Worm (Caenorhabditis elegans) whole organism, L4 larva: ENCODE measurements around the gene btb-19.
A peak's percentile ranks its signal among the peaks of the same experiment; 100 is the strongest.

Source experiments
- D1046.2 ChIP-seq: fragments of 200-800 bp; sonication (Bioruptor generic); IDR thresholded peaks from 2 replicates; pipeline ENCODE4 v1.3.6; 2022; ENCODE audit warnings: missing genetic modification characterization, missing compliant biosample characterization
- F10B5.3 ChIP-seq: sonication (generic microtip); optimal IDR thresholded peaks from 2 replicates; lab custom pipeline; 2016; ENCODE audit warnings: mild to moderate bottlenecking, missing genetic modification characterization, missing compliant biosample characterization
- F44E2.7 ChIP-seq: fragments of 200-800 bp; sonication (Bioruptor generic); IDR thresholded peaks from 2 replicates; pipeline ENCODE4 v2.1.2; 2022; ENCODE audit warnings: missing genetic modification characterization, missing compliant biosample characterization
- F49E8.2 ChIP-seq: sonication (generic microtip); optimal IDR thresholded peaks from 2 replicates; lab custom pipeline; 2016; ENCODE audit warnings: missing compliant biosample characterization, mild to moderate bottlenecking, missing genetic modification characterization, borderline replicate concordance
- T26A8.4 ChIP-seq: fragments of 200-800 bp; sonication (Bioruptor generic); IDR thresholded peaks from 2 replicates; pipeline ENCODE4 v1.3.6; 2022; ENCODE audit warnings: missing genetic modification characterization, missing compliant biosample characterization
- Y105C5A.15 ChIP-seq: fragments of 200-800 bp; sonication (Bioruptor generic); IDR thresholded peaks from 2 replicates; pipeline ENCODE4 v1.3.6; 2022; ENCODE audit warnings: missing genetic modification characterization, missing compliant biosample characterization
- Y48G9A.11 ChIP-seq: fragments of 200-800 bp; sonication (Bioruptor generic); IDR thresholded peaks from 2 replicates; pipeline ENCODE4 v1.3.6; 2022; ENCODE audit warnings: missing genetic modification reagents, missing genetic modification characterization, missing compliant biosample characterization
- Y75B8A.6 ChIP-seq: fragments of 200-800 bp; sonication (Bioruptor generic); IDR thresholded peaks from 2 replicates; pipeline ENCODE4 v1.3.6; 2022; ENCODE audit warnings: missing genetic modification reagents, missing genetic modification characterization, missing compliant biosample characterization
- ZK337.2 ChIP-seq: fragments of 200-800 bp; sonication (Bioruptor generic); IDR thresholded peaks from 2 replicates; pipeline ENCODE4 v1.3.6; 2022; ENCODE audit warnings: missing genetic modification reagents, missing genetic modification characterization, missing compliant biosample characterization
- aha-1 ChIP-seq: fragments of 150-350 bp; peaks from one replicate; lab custom pipeline; 2014; ENCODE audit warnings: missing biosample characterization, missing genetic modification characterization
- attf-4 ChIP-seq: sonication (generic microtip); optimal IDR thresholded peaks from 3 replicates; lab custom pipeline; 2017; ENCODE audit warnings: missing biosample characterization, missing genetic modification characterization
- ceh-20 ChIP-seq: fragments of 200-800 bp; sonication (Bioruptor generic); IDR thresholded peaks from 2 replicates; pipeline ENCODE4 v1.3.6; 2022; ENCODE audit warnings: missing genetic modification reagents, missing genetic modification characterization, missing compliant biosample characterization
- ceh-28 ChIP-seq: fragments of 150-350 bp; optimal IDR thresholded peaks from 2 replicates; lab custom pipeline; 2014; ENCODE audit warnings: missing biosample characterization, missing genetic modification reagents, missing genetic modification characterization
- ceh-44 ChIP-seq: fragments of 200-800 bp; sonication (Bioruptor generic); IDR thresholded peaks from 2 replicates; pipeline ENCODE4 v1.3.6; 2022; ENCODE audit warnings: missing genetic modification reagents, missing genetic modification characterization, missing compliant biosample characterization
- ces-1 ChIP-seq: fragments of 150-350 bp; sonication (generic microtip); optimal IDR thresholded peaks from 4 replicates; lab custom pipeline; 2014; ENCODE audit warnings: missing biosample characterization, missing genetic modification reagents, missing genetic modification characterization
- ctbp-1 ChIP-seq: fragments of 200-800 bp; sonication (Bioruptor generic); IDR thresholded peaks from 2 replicates; pipeline ENCODE4 v1.3.6; 2022; ENCODE audit warnings: missing genetic modification reagents, missing genetic modification characterization, missing compliant biosample characterization
- daf-16 ChIP-seq, 3 experiments: sonication (generic microtip); optimal IDR thresholded peaks; 2 replicates each; lab custom pipeline; 2016 to 2017; ENCODE audit warnings: missing genetic modification characterization in 3 of 3, missing genetic modification reagents in 3 of 3, mild to moderate bottlenecking in 2 of 3, missing compliant biosample characterization in 2 of 3, missing biosample characterization in 1 of 3, moderate library complexity in 1 of 3
- daf-8 ChIP-seq: fragments of 200-800 bp; sonication (Bioruptor generic); IDR thresholded peaks from 2 replicates; pipeline ENCODE4 v1.3.6; 2022; ENCODE audit warnings: missing genetic modification characterization, missing compliant biosample characterization
- dmd-6 ChIP-seq: fragments of 200-800 bp; sonication (Bioruptor generic); IDR thresholded peaks from 2 replicates; pipeline ENCODE4 v1.3.6; 2022; ENCODE audit warnings: missing genetic modification reagents, missing genetic modification characterization, missing compliant biosample characterization
- dmd-9 ChIP-seq: fragments of 200-800 bp; sonication (Bioruptor generic); IDR thresholded peaks from 2 replicates; pipeline ENCODE4 v1.3.6; 2022; ENCODE audit warnings: missing genetic modification reagents, missing genetic modification characterization, missing compliant biosample characterization
- duxl-1 ChIP-seq: sonication (generic microtip); optimal IDR thresholded peaks from 2 replicates; lab custom pipeline; 2016; ENCODE audit warnings: mild to moderate bottlenecking, missing genetic modification characterization, moderate library complexity, missing compliant biosample characterization; ENCODE audit not compliant: poor library complexity
- dve-1 ChIP-seq: sonication (generic microtip); optimal IDR thresholded peaks from 2 replicates; lab custom pipeline; 2017; ENCODE audit warnings: antibody characterized with exemption, mild to moderate bottlenecking, missing genetic modification characterization, missing compliant biosample characterization; ENCODE audit not compliant: insufficient read depth
- hlh-30 ChIP-seq: sonication (generic microtip); optimal IDR thresholded peaks from 2 replicates; lab custom pipeline; 2017; ENCODE audit warnings: antibody characterized with exemption, mild to moderate bottlenecking, missing genetic modification characterization, missing compliant biosample characterization; ENCODE audit not compliant: insufficient read depth
- hmg-1.1 ChIP-seq: fragments of 200-800 bp; sonication (Bioruptor generic); IDR thresholded peaks from 2 replicates; pipeline ENCODE4 v1.3.6; 2022; ENCODE audit warnings: missing genetic modification reagents, missing genetic modification characterization, missing compliant biosample characterization
- jun-1 ChIP-seq: fragments of 150-350 bp; optimal IDR thresholded peaks from 2 replicates; lab custom pipeline; 2014; ENCODE audit warnings: missing biosample characterization, missing genetic modification reagents, missing genetic modification characterization
- lim-7 ChIP-seq: fragments of 200-800 bp; sonication (Bioruptor generic); IDR thresholded peaks from 2 replicates; pipeline ENCODE4 v1.3.6; 2022; ENCODE audit warnings: missing genetic modification characterization, missing compliant biosample characterization
- lin-1 ChIP-seq: fragments of 200-800 bp; sonication (Bioruptor generic); IDR thresholded peaks from 2 replicates; pipeline ENCODE4 v1.3.6; 2022; ENCODE audit warnings: missing genetic modification reagents, missing genetic modification characterization, missing compliant biosample characterization
- lin-38 ChIP-seq: fragments of 200-800 bp; sonication (Bioruptor generic); IDR thresholded peaks from 2 replicates; pipeline ENCODE4 v1.3.6; 2022; ENCODE audit warnings: missing genetic modification reagents, missing genetic modification characterization, missing compliant biosample characterization
- lin-39 ChIP-seq: fragments of 150-350 bp; optimal IDR thresholded peaks from 2 replicates; lab custom pipeline; 2014; ENCODE audit warnings: missing biosample characterization, missing genetic modification reagents, missing genetic modification characterization
- lsy-2 ChIP-seq, 2 experiments: fragments of 150-350 bp in 1 of 2; sonication (generic microtip) in 1 of 2; optimal IDR thresholded peaks; 2 replicates each; lab custom pipeline; 2014 to 2017; ENCODE audit warnings: missing biosample characterization in 2 of 2, missing genetic modification characterization in 2 of 2
- madf-5 ChIP-seq, 2 experiments: fragments of 200-800 bp; sonication (Bioruptor generic); IDR thresholded peaks; 2 replicates each; pipeline ENCODE4 v1.3.6; 2022; ENCODE audit warnings: missing compliant biosample characterization in 2 of 2, missing genetic modification characterization in 2 of 2
- madf-9 ChIP-seq: fragments of 200-800 bp; sonication (Bioruptor generic); conservative IDR thresholded peaks from 2 replicates; pipeline ENCODE4 v1.3.6; 2022; ENCODE audit warnings: missing genetic modification reagents, missing genetic modification characterization, missing compliant biosample characterization
- mep-1 ChIP-seq: fragments of 150-350 bp; sonication (generic microtip); optimal IDR thresholded peaks from 3 replicates; lab custom pipeline; 2014; ENCODE audit warnings: missing biosample characterization, missing genetic modification characterization
- mes-2 ChIP-seq: sonication (generic microtip); optimal IDR thresholded peaks from 2 replicates; lab custom pipeline; 2016; ENCODE audit warnings: missing genotype, mild to moderate bottlenecking, missing genetic modification characterization, missing compliant biosample characterization; ENCODE audit not compliant: poor library complexity, severe bottlenecking
- nhr-102 ChIP-seq: sonication (generic microtip); optimal IDR thresholded peaks from 2 replicates; lab custom pipeline; 2016; ENCODE audit warnings: mild to moderate bottlenecking, missing genetic modification characterization, moderate library complexity, missing compliant biosample characterization
- nhr-28 ChIP-seq: fragments of 150-350 bp; optimal IDR thresholded peaks from 2 replicates; lab custom pipeline; 2014; ENCODE audit warnings: missing biosample characterization, missing genetic modification characterization
- nhr-48 ChIP-seq: sonication (generic microtip); optimal IDR thresholded peaks from 2 replicates; lab custom pipeline; 2016; ENCODE audit warnings: mild to moderate bottlenecking, missing genetic modification characterization, missing compliant biosample characterization
- nhr-6 ChIP-seq: fragments of 150-350 bp; optimal IDR thresholded peaks from 2 replicates; lab custom pipeline; 2014; ENCODE audit warnings: missing biosample characterization, missing genetic modification characterization
- nhr-77 ChIP-seq: fragments of 150-350 bp; optimal IDR thresholded peaks from 2 replicates; lab custom pipeline; 2014; ENCODE audit warnings: missing biosample characterization, missing genetic modification characterization
- php-3 ChIP-seq: fragments of 200-800 bp; sonication (Bioruptor generic); IDR thresholded peaks from 2 replicates; pipeline ENCODE4 v1.3.6; 2022; ENCODE audit warnings: missing genetic modification reagents, missing genetic modification characterization, missing compliant biosample characterization
- rbr-2 ChIP-seq: sonication (generic microtip); optimal IDR thresholded peaks from 2 replicates; lab custom pipeline; 2016; ENCODE audit warnings: missing genotype, missing genetic modification characterization, missing compliant biosample characterization
- set-16 ChIP-seq: fragments of 200-800 bp; sonication (Bioruptor generic); IDR thresholded peaks from 2 replicates; pipeline ENCODE4 v1.3.6; 2022; ENCODE audit warnings: missing genetic modification reagents, missing genetic modification characterization, missing compliant biosample characterization
- snpc-1.2 ChIP-seq: fragments of 200-800 bp; sonication (Bioruptor generic); IDR thresholded peaks from 2 replicates; pipeline ENCODE4 v1.3.6; 2022; ENCODE audit warnings: missing genetic modification reagents, missing genetic modification characterization, missing compliant biosample characterization
- spr-1 ChIP-seq: sonication (generic microtip); optimal IDR thresholded peaks from 2 replicates; lab custom pipeline; 2016; ENCODE audit warnings: mild to moderate bottlenecking, missing genetic modification characterization, missing compliant biosample characterization
- spr-3 ChIP-seq: fragments of 200-800 bp; sonication (Bioruptor generic); optimal IDR thresholded peaks from 2 replicates; lab custom pipeline; 2018; ENCODE audit warnings: mild to moderate bottlenecking, missing genetic modification characterization, missing compliant biosample characterization
- unc-130 ChIP-seq: sonication (generic microtip); optimal IDR thresholded peaks from 2 replicates; lab custom pipeline; 2016; ENCODE audit warnings: missing genetic modification reagents, missing genetic modification characterization, missing compliant biosample characterization
- unc-62 ChIP-seq, 3 experiments: fragments of 150-350 bp in 1 of 3; sonication (generic microtip); optimal IDR thresholded peaks in 2 of 3; peaks in 1 of 3; 1 replicate in 1 of 3; 2 replicates in 2 of 3; lab custom pipeline; 2014 to 2017; ENCODE audit warnings: missing biosample characterization in 3 of 3, missing genetic modification characterization in 3 of 3, missing genetic modification reagents in 3 of 3, missing genotype in 1 of 3
- vab-7 ChIP-seq: fragments of 200-800 bp; sonication (Bioruptor generic); IDR thresholded peaks from 2 replicates; pipeline ENCODE4 v1.3.6; 2022; ENCODE audit warnings: missing genetic modification reagents, missing genetic modification characterization, missing compliant biosample characterization
- ztf-11 ChIP-seq: fragments of 150-350 bp; optimal IDR thresholded peaks from 2 replicates; lab custom pipeline; 2014; ENCODE audit warnings: missing biosample characterization, missing genetic modification characterization

btb-19 gene

ce11 chrII:14474700-14475099, 47.2 kb downstream of the btb-19 start:
- TF ChIP-seq lin-1 (GFP tag; lab: Robert Waterston, UW) (no peak), ZK337.2 (GFP tag; lab: Robert Waterston, UW) (peak; percentile 6; the same call in 1 of the 2 replicates), dmd-9 (GFP tag; lab: Robert Waterston, UW) (no peak), daf-8 (GFP tag; lab: Robert Waterston, UW) (no peak), ceh-28 (tag; lab: Kevin White, UChicago) (no peak), daf-16 (GFP tag; optimal IDR thresholded peaks at IDR 0.05; lab: Kevin White, UChicago) (no peak), daf-16 (tag; optimal IDR thresholded peaks at IDR 0.05; lab: Kevin White, UChicago) (peak; percentile 64), spr-3 (GFP tag; lab: Kevin White, UChicago) (no peak), nhr-77 (tag; lab: Kevin White, UChicago) (peak; percentile 58), mep-1 (tag; lab: Kevin White, UChicago) (peak; percentile 28), snpc-1.2 (GFP tag; lab: Robert Waterston, UW) (no peak), lin-38 (GFP tag; lab: Robert Waterston, UW) (peak; percentile 49; the same call in 1 of the 2 replicates), ceh-20 (no peak), set-16 (no peak), ces-1 (GFP tag; lab: Kevin White, UChicago) (no peak), hmg-1.1 (peak; percentile 51; the same call in 1 of the 2 replicates), nhr-102 (tag; lab: Kevin White, UChicago) (no peak), nhr-48 (tag; lab: Kevin White, UChicago) (no peak), D1046.2 (no peak), dmd-6 (GFP tag; lab: Robert Waterston, UW) (no peak), lim-7 (GFP tag; lab: Robert Waterston, UW) (no peak; the same call in 1 of the 2 replicates), mes-2 (tag; lab: Kevin White, UChicago) (peak; percentile 71), lsy-2 (tag; optimal IDR thresholded peaks at IDR 0.05; lab: Kevin White, UChicago) (peak in 1 of 2 experiments; percentile 16), ztf-11 (tag; lab: Kevin White, UChicago) (no peak), lin-39 (tag; lab: Kevin White, UChicago) (no peak), php-3 (GFP tag; lab: Robert Waterston, UW) (peak; percentile 19; the same call in 1 of the 2 replicates), Y48G9A.11 (GFP tag; lab: Robert Waterston, UW) (no peak), duxl-1 (no peak), unc-130 (no peak), spr-1 (tag; lab: Kevin White, UChicago) (no peak), dve-1 (tag; lab: Kevin White, UChicago) (peak; percentile 31), ceh-44 (GFP tag; lab: Robert Waterston, UW) (no peak), ctbp-1 (0 out of 2 replicates have a peak, but pooled peaks have one; percentile 24), unc-62 (GFP tag; optimal IDR thresholded peaks at IDR 0.05 in 1 of 2; lab: Kevin White, UChicago) (no peak), unc-62 (tag; optimal IDR thresholded peaks at IDR 0.05; lab: Kevin White, UChicago) (no peak), nhr-6 (peak; percentile 9), nhr-28 (no peak), hlh-30 (tag; lab: Kevin White, UChicago) (peak; percentile 28), madf-9 (0 out of 2 replicates have a peak, but pooled peaks have one; percentile 27), F10B5.3 (tag; lab: Kevin White, UChicago) (no peak), Y75B8A.6 (GFP tag; lab: Robert Waterston, UW) (no peak), vab-7 (0 out of 2 replicates have a peak, but pooled peaks have one; percentile 47), F44E2.7 (GFP tag; lab: Robert Waterston, UW) (no peak), jun-1 (no peak), F49E8.2 (tag; lab: Kevin White, UChicago) (no peak), madf-5 (GFP tag; IDR thresholded peaks at IDR 0.05; lab: Robert Waterston, UW) (0 out of 4 replicates have a peak, but pooled peaks of 1 of the 2 experiments have one; percentile 20), aha-1 (tag; lab: Kevin White, UChicago) (peak; percentile 54), attf-4 (no peak), T26A8.4 (GFP tag; lab: Robert Waterston, UW) (no peak), Y105C5A.15 (GFP tag; lab: Robert Waterston, UW) (no peak), rbr-2 (tag; lab: Kevin White, UChicago) (no peak)
